Fruit fly (Drosophila melanogaster): Measurements from ENCODE around the gene CG13048.

Gene CG13048

dm6 chr3L:16277135-16277534 lies 6.6 kb downstream of the CG13048 start, which contains the start of gene CG13065:
Gene CG13065, plus strand, starts transcription at chr3L:16277435.
- no peak for TF ChIP-seq CG17806 (tag; optimal IDR thresholded peaks at IDR 0.05)
- TF ChIP-seq CG4496 (GFP tag; IDR thresholded peaks at IDR 0.05), result no peak
- no peak for TF ChIP-seq Ets98B (GFP tag; IDR thresholded peaks at IDR 0.05)
- no peak for TF ChIP-seq CG34367 (tag; optimal IDR thresholded peaks at IDR 0.05)
- no peak for TF ChIP-seq CG9948 (tag; optimal IDR thresholded peaks at IDR 0.05)
- no peak for TF ChIP-seq Pif1A (GFP tag; optimal IDR thresholded peaks at IDR 0.05)
- no peak for TF ChIP-seq rn (GFP tag; IDR thresholded peaks at IDR 0.05)

dm6 chr3L:16275391-16276017 lies 8.2 kb downstream of the CG13048 start:
- TF ChIP-seq CG8301 (tag; optimal IDR thresholded peaks at IDR 0.05) (no peak), CG4496 (GFP tag; IDR thresholded peaks at IDR 0.05) (no peak), Snoo (tag; optimal IDR thresholded peaks at IDR 0.05) (no peak), Pif1A (GFP tag; optimal IDR thresholded peaks at IDR 0.05) (no peak), CG15710 (tag; optimal IDR thresholded peaks at IDR 0.05) (peak; percentile 41), CG10348 (GFP tag; IDR thresholded peaks at IDR 0.05) (no peak), EcR (GFP tag; optimal IDR thresholded peaks at IDR 0.05) (peak; percentile 75), CG34367 (tag; optimal IDR thresholded peaks at IDR 0.05) (peak; percentile 20), Ets98B (GFP tag; IDR thresholded peaks at IDR 0.05) (no peak), CG8159 (tag; optimal IDR thresholded peaks at IDR 0.05) (peak; percentile 63), D1 (tag; optimal IDR thresholded peaks at IDR 0.05) (no peak), CG17806 (tag; optimal IDR thresholded peaks at IDR 0.05) (peak; percentile 39), fd96Ca (GFP tag; IDR thresholded peaks at IDR 0.05) (no peak), rn (GFP tag; IDR thresholded peaks at IDR 0.05) (no peak), CG13204 (GFP tag; optimal IDR thresholded peaks at IDR 0.05) (no peak), CG14655 (GFP tag; optimal IDR thresholded peaks at IDR 0.05) (peak; percentile 41), Pif1B (GFP tag; optimal IDR thresholded peaks at IDR 0.05) (no peak), CG32121 (GFP tag; IDR thresholded peaks at IDR 0.05) (no peak), CG9948 (tag; optimal IDR thresholded peaks at IDR 0.05) (peak; percentile 49), CG12605 (GFP tag; IDR thresholded peaks at IDR 0.05) (no peak), gl (tag; optimal IDR thresholded peaks at IDR 0.05) (no peak)

DNA sequence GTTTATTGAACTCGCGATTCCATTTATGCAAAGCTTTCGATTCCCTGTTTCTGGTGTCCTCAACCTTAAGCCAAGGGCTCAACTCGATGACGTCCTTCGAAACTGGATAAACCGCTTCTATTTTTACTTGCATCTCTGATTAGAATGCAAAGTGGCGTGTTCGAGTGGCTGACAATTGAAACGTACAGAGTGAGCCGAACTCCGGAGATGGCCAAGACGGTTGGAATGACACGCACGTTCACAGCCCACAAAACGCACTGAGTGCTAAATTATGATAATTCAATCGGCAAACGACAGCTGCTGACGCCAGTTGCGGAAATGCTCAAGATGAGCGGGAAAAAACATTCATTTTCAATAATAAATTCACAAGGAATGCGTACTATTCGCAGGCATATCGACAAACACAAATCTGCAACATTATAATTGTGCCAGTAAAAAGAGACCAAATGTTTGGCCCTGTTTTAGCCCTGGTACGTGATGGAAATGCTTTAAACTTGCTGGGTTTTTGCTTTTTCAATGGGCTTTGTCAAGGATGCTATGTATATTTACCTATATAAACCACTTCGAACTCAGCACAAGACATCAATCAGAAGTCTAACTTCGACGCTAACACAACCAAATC lies 11.3 kb downstream of the CG13048 start, which contains the start of gene CG13066:
Gene CG13066, plus strand, starts transcription at position 572 of the 622 bp plus-strand sequence.
- TF ChIP-seq EcR (GFP tag; optimal IDR thresholded peaks at IDR 0.05), result peak; percentile 13
- TF ChIP-seq Pif1A (GFP tag; optimal IDR thresholded peaks at IDR 0.05), result no peak

dm6 chr3L:16270802-16271332 lies 12.9 kb downstream of the CG13048 start, which contains the start of the genes CG34248 and CG13067:
Gene CG34248, minus strand, starts transcription at chr3L:16270902.
Gene CG13067, plus strand, starts transcription at chr3L:16271282.
- TF ChIP-seq EcR (GFP tag; optimal IDR thresholded peaks at IDR 0.05) (no peak), CG8159 (tag; optimal IDR thresholded peaks at IDR 0.05) (no peak), D1 (tag; optimal IDR thresholded peaks at IDR 0.05) (no peak), CG4496 (GFP tag; IDR thresholded peaks at IDR 0.05) (no peak), CG10348 (GFP tag; IDR thresholded peaks at IDR 0.05) (no peak), Pif1B (GFP tag; optimal IDR thresholded peaks at IDR 0.05) (no peak), CG17806 (tag; optimal IDR thresholded peaks at IDR 0.05) (no peak), CG15710 (tag; optimal IDR thresholded peaks at IDR 0.05) (no peak), gl (tag; optimal IDR thresholded peaks at IDR 0.05) (no peak), CG12605 (GFP tag; IDR thresholded peaks at IDR 0.05) (no peak), CG9948 (tag; optimal IDR thresholded peaks at IDR 0.05) (no peak), CG34367 (tag; optimal IDR thresholded peaks at IDR 0.05) (no peak)

dm6 chr3L:16269092-16269491 lies 14.6 kb downstream of the CG13048 start, which contains the start of gene CG13068:
Gene CG13068, plus strand, starts transcription at chr3L:16269392.
- no peak for TF ChIP-seq CG34367 (tag; optimal IDR thresholded peaks at IDR 0.05)
- TF ChIP-seq CG8301 (tag; optimal IDR thresholded peaks at IDR 0.05), result no peak

DNA sequence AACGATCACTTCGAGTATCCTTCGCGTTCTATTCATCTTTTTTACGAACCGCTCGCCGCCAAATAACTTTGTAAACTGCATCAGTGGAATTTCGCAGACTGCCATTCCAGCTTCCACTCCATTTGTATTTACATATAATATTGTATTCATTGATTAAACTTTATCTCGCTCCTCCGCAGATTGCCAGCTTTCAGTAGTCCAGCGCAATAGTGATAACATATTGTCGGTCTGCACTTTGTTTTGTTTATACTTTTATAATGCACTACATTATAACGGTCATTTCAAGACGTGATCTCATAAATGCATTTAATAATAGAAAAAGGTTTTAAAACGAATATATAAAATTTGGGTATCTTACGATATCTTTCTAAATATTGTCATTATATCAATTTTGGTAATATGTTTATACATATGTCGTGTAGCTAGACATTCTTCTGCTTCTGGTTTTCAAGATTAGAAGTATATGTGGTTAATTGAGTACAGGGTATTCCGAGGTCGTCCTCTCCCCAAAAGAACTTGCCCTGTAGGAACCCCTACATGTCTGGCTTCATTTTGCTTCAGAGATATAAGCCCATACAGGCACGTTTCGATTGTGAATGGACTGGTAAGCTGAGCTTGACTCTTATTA lies 15.5 kb downstream of the CG13048 start, which contains the start of gene CG4950:
Gene CG4950, minus strand, starts transcription at position 51 of the 628 bp plus-strand sequence.
- TF ChIP-seq rn (GFP tag; IDR thresholded peaks at IDR 0.05) (no peak), Snoo (tag; optimal IDR thresholded peaks at IDR 0.05) (no peak), CG8159 (tag; optimal IDR thresholded peaks at IDR 0.05) (peak; percentile 75), Pif1B (GFP tag; optimal IDR thresholded peaks at IDR 0.05) (peak; percentile 10), CG17806 (tag; optimal IDR thresholded peaks at IDR 0.05) (peak; percentile 57), EcR (GFP tag; optimal IDR thresholded peaks at IDR 0.05) (no peak), CG15710 (tag; optimal IDR thresholded peaks at IDR 0.05) (peak; percentile 73), CG9948 (tag; optimal IDR thresholded peaks at IDR 0.05) (peak; percentile 53), gl (tag; optimal IDR thresholded peaks at IDR 0.05) (peak; percentile 12), Pif1A (GFP tag; optimal IDR thresholded peaks at IDR 0.05) (peak; percentile 22), CG10348 (GFP tag; IDR thresholded peaks at IDR 0.05) (no peak), CG32121 (GFP tag; IDR thresholded peaks at IDR 0.05) (no peak), CG34367 (tag; optimal IDR thresholded peaks at IDR 0.05) (peak; percentile 45), CG12605 (GFP tag; IDR thresholded peaks at IDR 0.05) (no peak), fd96Ca (GFP tag; IDR thresholded peaks at IDR 0.05) (no peak), CG8301 (tag; optimal IDR thresholded peaks at IDR 0.05) (peak; percentile 45), Ets98B (GFP tag; IDR thresholded peaks at IDR 0.05) (no peak), CG4496 (GFP tag; IDR thresholded peaks at IDR 0.05) (no peak; the same call in 2 of the 3 replicates), CG14655 (GFP tag; optimal IDR thresholded peaks at IDR 0.05) (peak; percentile 65), D1 (tag; optimal IDR thresholded peaks at IDR 0.05) (no peak), CG13204 (GFP tag; optimal IDR thresholded peaks at IDR 0.05) (no peak)
